Fruit fly (Drosophila melanogaster) whole organism, adult: ENCODE results near the gene Uqcc1.

Experiments used
- CG11617 ChIP-seq: fragments of 200-800 bp; sonication (Bioruptor generic); optimal IDR thresholded peaks from 2 replicates; lab custom pipeline; 2017; ENCODE audit warnings: mild to moderate bottlenecking, missing biosample characterization, missing genetic modification reagents, missing genetic modification characterization
- CG12768 ChIP-seq: fragments of 200-800 bp; sonication (Bioruptor generic); optimal IDR thresholded peaks from 2 replicates; lab custom pipeline; 2017; ENCODE audit warnings: missing biosample characterization, missing genetic modification characterization, mild to moderate bottlenecking, moderate library complexity, missing genetic modification reagents
- CG14711 ChIP-seq: fragments of 200-800 bp; sonication (Bioruptor generic); optimal IDR thresholded peaks from 2 replicates; lab custom pipeline; 2018; ENCODE audit warnings: missing biosample characterization, mild to moderate bottlenecking, missing genetic modification characterization, moderate library complexity
- CG1620 ChIP-seq: fragments of 200-800 bp; sonication (Bioruptor generic); optimal IDR thresholded peaks from 2 replicates; lab custom pipeline; 2016; ENCODE audit warnings: missing biosample characterization, missing genetic modification characterization
- CG33017 ChIP-seq: fragments of 200-800 bp; sonication (Bioruptor generic); optimal IDR thresholded peaks from 2 replicates; lab custom pipeline; 2018; ENCODE audit warnings: missing biosample characterization, mild to moderate bottlenecking, missing genetic modification characterization, moderate library complexity
- CG5204 ChIP-seq: fragments of 200-800 bp; sonication (Bioruptor generic); optimal IDR thresholded peaks from 2 replicates; lab custom pipeline; 2016; ENCODE audit warnings: missing biosample characterization, missing genetic modification characterization
- CG7045 ChIP-seq: fragments of 200-800 bp; sonication (Bioruptor generic); optimal IDR thresholded peaks from 2 replicates; lab custom pipeline; 2017; ENCODE audit warnings: missing biosample characterization, mild to moderate bottlenecking, missing genetic modification characterization
- CG7101 ChIP-seq: fragments of 200-800 bp; sonication (Bioruptor generic); optimal IDR thresholded peaks from 2 replicates; lab custom pipeline; 2018; ENCODE audit warnings: missing biosample characterization, mild to moderate bottlenecking, missing genetic modification characterization, moderate library complexity
- Clk ChIP-seq: fragments of 200-800 bp; sonication (Bioruptor generic); optimal IDR thresholded peaks from 2 replicates; lab custom pipeline; 2017; ENCODE audit warnings: missing biosample characterization, missing genetic modification characterization
- Crg-1 ChIP-seq: fragments of 200-800 bp; sonication (Bioruptor generic); optimal IDR thresholded peaks from 2 replicates; lab custom pipeline; 2016; ENCODE audit warnings: missing biosample characterization, missing genetic modification characterization
- Hr96 ChIP-seq: fragments of 200-800 bp; sonication (Bioruptor generic); optimal IDR thresholded peaks from 2 replicates; lab custom pipeline; 2016; ENCODE audit warnings: missing biosample characterization, missing genetic modification characterization
- Mnt ChIP-seq: fragments of 200-800 bp; sonication (Bioruptor generic); optimal IDR thresholded peaks from 2 replicates; lab custom pipeline; 2016; ENCODE audit warnings: missing biosample characterization, mild to moderate bottlenecking, missing genetic modification characterization
- bab1 ChIP-seq: fragments of 200-800 bp; sonication (Bioruptor generic); optimal IDR thresholded peaks from 3 replicates; lab custom pipeline; 2019; ENCODE audit warnings: missing biosample characterization, mild to moderate bottlenecking, missing genetic modification characterization, moderate library complexity
- cic ChIP-seq: fragments of 200-800 bp; sonication (Bioruptor generic); optimal IDR thresholded peaks from 2 replicates; lab custom pipeline; 2017; ENCODE audit warnings: missing biosample characterization, mild to moderate bottlenecking, missing genetic modification characterization, moderate library complexity
- cnc ChIP-seq, 2 experiments: fragments of >200 bp; optimal IDR thresholded peaks; 2 replicates each; lab custom pipeline; 2017
- kay ChIP-seq: fragments of 200-800 bp; sonication (Bioruptor generic); peaks from one replicate; lab custom pipeline; 2016; ENCODE audit warnings: missing biosample characterization, missing genetic modification characterization, borderline replicate concordance
- ovo ChIP-seq: fragments of 200-800 bp; sonication (Bioruptor generic); optimal IDR thresholded peaks from 2 replicates; lab custom pipeline; 2016; ENCODE audit warnings: missing biosample characterization, missing genetic modification characterization
- pad ChIP-seq: fragments of 200-800 bp; sonication (Bioruptor generic); optimal IDR thresholded peaks from 3 replicates; lab custom pipeline; 2017; ENCODE audit warnings: missing biosample characterization, missing genetic modification characterization, mild to moderate bottlenecking, moderate library complexity, missing genetic modification reagents
- tj ChIP-seq: fragments of 200-800 bp; sonication (Bioruptor generic); optimal IDR thresholded peaks from 3 replicates; lab custom pipeline; 2017; ENCODE audit warnings: missing biosample characterization, mild to moderate bottlenecking, missing genetic modification characterization, moderate library complexity
- toe ChIP-seq: fragments of 200-800 bp; sonication (Bioruptor generic); optimal IDR thresholded peaks from 2 replicates; lab custom pipeline; 2016; ENCODE audit warnings: missing biosample characterization, missing genetic modification characterization

Gene Uqcc1

dm6 chr3L:6978030-6978683 lies 20.2 kb upstream of the Uqcc1 start:
- TF ChIP-seq ovo (GFP tag; lab: Kevin White, UChicago) (no peak), CG1620 (GFP tag; lab: Kevin White, UChicago) (no peak), CG7101 (tag; lab: Kevin White, UChicago) (no peak), CG14711 (tag; lab: Kevin White, UChicago) (no peak), Crg-1 (GFP tag; lab: Kevin White, UChicago) (no peak), Clk (GFP tag; lab: Kevin White, UChicago) (no peak), CG33017 (tag; lab: Kevin White, UChicago) (no peak), pad (GFP tag; lab: Kevin White, UChicago) (no peak), CG12768 (GFP tag; lab: Kevin White, UChicago) (no peak), cnc (optimal IDR thresholded peaks at IDR 0.05; lab: Kevin White, UChicago) (no peak), CG11617 (no peak), bab1 (GFP tag; lab: Kevin White, UChicago) (no peak), tj (GFP tag; lab: Kevin White, UChicago) (no peak), CG5204 (GFP tag; lab: Kevin White, UChicago) (no peak), Mnt (GFP tag; lab: Kevin White, UChicago) (no peak), cic (GFP tag; lab: Kevin White, UChicago) (no peak), CG7045 (no peak), toe (no peak), Hr96 (GFP tag; lab: Kevin White, UChicago) (no peak)

dm6 chr3L:6977391-6977790 lies 19.5 kb upstream of the Uqcc1 start:
- TF ChIP-seq cic (GFP tag; lab: Kevin White, UChicago) (peak; percentile 54), cnc (optimal IDR thresholded peaks at IDR 0.05; lab: Kevin White, UChicago) (no peak), pad (GFP tag; lab: Kevin White, UChicago) (peak; percentile 59), bab1 (GFP tag; lab: Kevin White, UChicago) (peak; percentile 53), ovo (GFP tag; lab: Kevin White, UChicago) (peak; percentile 38), Crg-1 (GFP tag; lab: Kevin White, UChicago) (no peak), CG14711 (tag; lab: Kevin White, UChicago) (peak; percentile 82), kay (GFP tag; lab: Kevin White, UChicago) (peak; percentile 81), CG1620 (GFP tag; lab: Kevin White, UChicago) (peak; percentile 19), Clk (GFP tag; lab: Kevin White, UChicago) (peak; percentile 44), Mnt (GFP tag; lab: Kevin White, UChicago) (peak; percentile 1), CG11617 (peak; percentile 75), tj (GFP tag; lab: Kevin White, UChicago) (peak; percentile 51), CG12768 (GFP tag; lab: Kevin White, UChicago) (peak; percentile 89), Hr96 (GFP tag; lab: Kevin White, UChicago) (peak; percentile 23), CG7101 (tag; lab: Kevin White, UChicago) (peak; percentile 86), CG5204 (GFP tag; lab: Kevin White, UChicago) (peak; percentile 52), toe (peak; percentile 44), CG33017 (tag; lab: Kevin White, UChicago) (peak; percentile 92), CG7045 (peak; percentile 85)

dm6 chr3L:6976601-6977140 lies 18.8 kb upstream of the Uqcc1 start:
- TF ChIP-seq cic (GFP tag; lab: Kevin White, UChicago) (no peak), kay (GFP tag; lab: Kevin White, UChicago) (peak; percentile 91)

dm6 chr3L:6975875-6976274 lies 18.0 kb upstream of the Uqcc1 start:
- TF ChIP-seq CG7045 = no peak
- no peak for TF ChIP-seq tj (GFP tag; lab: Kevin White, UChicago)
- TF ChIP-seq pad (GFP tag; lab: Kevin White, UChicago) = peak; percentile 66
- no peak for TF ChIP-seq Hr96 (GFP tag; lab: Kevin White, UChicago)
- TF ChIP-seq ovo (GFP tag; lab: Kevin White, UChicago) = peak; percentile 93
- no peak for TF ChIP-seq CG12768 (GFP tag; lab: Kevin White, UChicago)
- TF ChIP-seq CG5204 (GFP tag; lab: Kevin White, UChicago) = no peak
- TF ChIP-seq bab1 (GFP tag; lab: Kevin White, UChicago) = no peak
- no peak for TF ChIP-seq CG1620 (GFP tag; lab: Kevin White, UChicago)
- no peak for TF ChIP-seq cnc (optimal IDR thresholded peaks at IDR 0.05; lab: Kevin White, UChicago)
- TF ChIP-seq toe = no peak
- TF ChIP-seq kay (GFP tag; lab: Kevin White, UChicago) = peak; percentile 72
- no peak for TF ChIP-seq Crg-1 (GFP tag; lab: Kevin White, UChicago)
- TF ChIP-seq Clk (GFP tag; lab: Kevin White, UChicago) = no peak
- TF ChIP-seq cic (GFP tag; lab: Kevin White, UChicago) = no peak
- no peak for TF ChIP-seq Mnt (GFP tag; lab: Kevin White, UChicago)
- no peak for TF ChIP-seq CG7101 (tag; lab: Kevin White, UChicago)
- no peak for TF ChIP-seq CG11617
- no peak for TF ChIP-seq CG33017 (tag; lab: Kevin White, UChicago)
- TF ChIP-seq CG14711 (tag; lab: Kevin White, UChicago) = no peak

- TF ChIP-seq CG33017 (tag; lab: Kevin White, UChicago) = no peak
- no peak for TF ChIP-seq CG14711 (tag; lab: Kevin White, UChicago)
- no peak for TF ChIP-seq CG11617
- no peak for TF ChIP-seq ovo (GFP tag; lab: Kevin White, UChicago)
- no peak for TF ChIP-seq pad (GFP tag; lab: Kevin White, UChicago)
- no peak for TF ChIP-seq kay (GFP tag; lab: Kevin White, UChicago)
- TF ChIP-seq CG7101 (tag; lab: Kevin White, UChicago) = no peak
- no peak for TF ChIP-seq Clk (GFP tag; lab: Kevin White, UChicago)
- no peak for TF ChIP-seq CG7045
- TF ChIP-seq CG12768 (GFP tag; lab: Kevin White, UChicago) = no peak
- TF ChIP-seq Crg-1 (GFP tag; lab: Kevin White, UChicago) = no peak
- no peak for TF ChIP-seq bab1 (GFP tag; lab: Kevin White, UChicago)
- no peak for TF ChIP-seq cnc (optimal IDR thresholded peaks at IDR 0.05; lab: Kevin White, UChicago)
- no peak for TF ChIP-seq tj (GFP tag; lab: Kevin White, UChicago)
- TF ChIP-seq Hr96 (GFP tag; lab: Kevin White, UChicago) = no peak
- no peak for TF ChIP-seq Mnt (GFP tag; lab: Kevin White, UChicago)
Measured at dm6 chr3L:6972367-6972766, 14.5 kb upstream of the Uqcc1 start, which contains the start of gene CG10063. TSS of gene CG10063 (minus strand) at chr3L:6972467.
